Worm (Caenorhabditis elegans) whole organism, mixed stage, embryonic: ENCODE results near the gene K09E9.3.
A peak's percentile ranks its signal among the peaks of the same experiment; 100 is the strongest.

Experiments used
- M03D4.4 ChIP-seq: sonication (generic microtip); optimal IDR thresholded peaks from 2 replicates; lab custom pipeline; 2017; ENCODE audit warnings: mild to moderate bottlenecking, missing genetic modification characterization, missing compliant biosample characterization
- bed-3 ChIP-seq: fragments of 200-800 bp; sonication (Bioruptor generic); optimal IDR thresholded peaks from 3 replicates; lab custom pipeline; 2018; ENCODE audit warnings: mild to moderate bottlenecking, missing genetic modification characterization, moderate library complexity, missing compliant biosample characterization
- blmp-1 ChIP-seq: fragments of 150-350 bp; optimal IDR thresholded peaks from 2 replicates; lab custom pipeline; 2014; ENCODE audit warnings: missing biosample characterization, missing genetic modification characterization
- ceh-39 ChIP-seq: fragments of 150-350 bp; optimal IDR thresholded peaks from 2 replicates; lab custom pipeline; 2014; ENCODE audit warnings: missing biosample characterization, missing genetic modification characterization
- ceh-43 ChIP-seq: fragments of 200-800 bp; sonication (Bioruptor generic); optimal IDR thresholded peaks from 2 replicates; lab custom pipeline; 2018; ENCODE audit warnings: mild to moderate bottlenecking, missing genetic modification characterization, moderate library complexity, missing compliant biosample characterization
- ceh-83 ChIP-seq: fragments of 200-800 bp; sonication (Bioruptor generic); optimal IDR thresholded peaks from 2 replicates; lab custom pipeline; 2018; ENCODE audit warnings: mild to moderate bottlenecking, missing genetic modification characterization, missing compliant biosample characterization
- ces-1 ChIP-seq: fragments of 150-350 bp; optimal IDR thresholded peaks from 2 replicates; lab custom pipeline; 2014; ENCODE audit warnings: missing biosample characterization, missing genetic modification reagents, missing genetic modification characterization
- drap-1 ChIP-seq: fragments of 200-800 bp; sonication (Bioruptor generic); optimal IDR thresholded peaks from 3 replicates; lab custom pipeline; 2018; ENCODE audit warnings: mild to moderate bottlenecking, missing genetic modification characterization, missing compliant biosample characterization
- elt-1 ChIP-seq: sonication (generic microtip); optimal IDR thresholded peaks from 2 replicates; lab custom pipeline; 2017; ENCODE audit warnings: missing genetic modification characterization, mild to moderate bottlenecking, missing compliant biosample characterization, antibody characterized with exemption, moderate library complexity, borderline replicate concordance; ENCODE audit not compliant: insufficient read depth
- flh-1 ChIP-seq: fragments of 200-800 bp; sonication (Bioruptor generic); optimal IDR thresholded peaks from 2 replicates; lab custom pipeline; 2018; ENCODE audit warnings: mild to moderate bottlenecking, missing genetic modification characterization, moderate library complexity, missing compliant biosample characterization
- ham-2 ChIP-seq: fragments of 200-800 bp; sonication (Bioruptor generic); optimal IDR thresholded peaks from 2 replicates; lab custom pipeline; 2018; ENCODE audit warnings: mild to moderate bottlenecking, missing genetic modification characterization, missing compliant biosample characterization
- hlh-1 ChIP-seq: fragments of 150-350 bp; optimal IDR thresholded peaks from 2 replicates; lab custom pipeline; 2014; ENCODE audit warnings: missing biosample characterization, missing genetic modification reagents, missing genetic modification characterization
- lin-13 ChIP-seq: fragments of 150-350 bp; optimal IDR thresholded peaks from 2 replicates; lab custom pipeline; 2014; ENCODE audit warnings: missing biosample characterization, missing genetic modification characterization
- lin-32 ChIP-seq: fragments of 200-800 bp; sonication (Bioruptor generic); optimal IDR thresholded peaks from 2 replicates; lab custom pipeline; 2018; ENCODE audit warnings: mild to moderate bottlenecking, missing genetic modification characterization, missing compliant biosample characterization
- lsy-2 ChIP-seq: fragments of 150-350 bp; optimal IDR thresholded peaks from 2 replicates; lab custom pipeline; 2014; ENCODE audit warnings: missing biosample characterization, missing genetic modification characterization
- mab-5 ChIP-seq: fragments of 150-350 bp; optimal IDR thresholded peaks from 2 replicates; lab custom pipeline; 2014; ENCODE audit warnings: missing biosample characterization, missing genetic modification characterization
- mep-1 ChIP-seq: fragments of 150-350 bp; optimal IDR thresholded peaks from 2 replicates; lab custom pipeline; 2017; ENCODE audit warnings: missing biosample characterization, missing genetic modification reagents, missing genetic modification characterization, inconsistent platforms
- mls-2 ChIP-seq: sonication (generic microtip); optimal IDR thresholded peaks from 2 replicates; lab custom pipeline; 2016; ENCODE audit warnings: mild to moderate bottlenecking, missing genetic modification characterization, moderate library complexity, missing compliant biosample characterization
- nhr-12 ChIP-seq: fragments of 150-350 bp; optimal IDR thresholded peaks from 2 replicates; lab custom pipeline; 2014; ENCODE audit warnings: missing biosample characterization, missing genetic modification characterization
- nhr-2 ChIP-seq: fragments of 150-350 bp; optimal IDR thresholded peaks from 2 replicates; lab custom pipeline; 2014; ENCODE audit warnings: missing biosample characterization, missing genetic modification characterization
- nhr-237 ChIP-seq: fragments of 150-350 bp; optimal IDR thresholded peaks from 2 replicates; lab custom pipeline; 2014; ENCODE audit warnings: missing biosample characterization, missing genetic modification characterization
- nhr-28 ChIP-seq: fragments of 150-350 bp; optimal IDR thresholded peaks from 2 replicates; lab custom pipeline; 2014; ENCODE audit warnings: missing biosample characterization, missing genetic modification characterization
- pha-4 ChIP-seq: fragments of 150-350 bp; optimal IDR thresholded peaks from 2 replicates; lab custom pipeline; 2018; ENCODE audit warnings: missing biosample characterization, missing genetic modification reagents, missing genetic modification characterization
- sem-2 ChIP-seq: fragments of 200-800 bp; sonication (Bioruptor generic); optimal IDR thresholded peaks from 2 replicates; lab custom pipeline; 2018; ENCODE audit warnings: mild to moderate bottlenecking, missing genetic modification characterization, missing compliant biosample characterization
- snpc-4 ChIP-seq: fragments of 150-350 bp; optimal IDR thresholded peaks from 2 replicates; lab custom pipeline; 2014; ENCODE audit warnings: missing biosample characterization, missing genetic modification characterization
- sptf-1 ChIP-seq: sonication (generic microtip); optimal IDR thresholded peaks from 2 replicates; lab custom pipeline; 2017; ENCODE audit warnings: mild to moderate bottlenecking, missing genetic modification characterization, moderate library complexity, missing compliant biosample characterization
- tbx-8 ChIP-seq: fragments of 200-800 bp; sonication (Bioruptor generic); optimal IDR thresholded peaks from 2 replicates; lab custom pipeline; 2018; ENCODE audit warnings: mild to moderate bottlenecking, missing genetic modification characterization, moderate library complexity, missing compliant biosample characterization
- unc-120 ChIP-seq: sonication (generic microtip); optimal IDR thresholded peaks from 2 replicates; lab custom pipeline; 2017; ENCODE audit warnings: missing genetic modification characterization, missing compliant biosample characterization; ENCODE audit not compliant: poor library complexity, severe bottlenecking
- unc-62 ChIP-seq: fragments of 150-350 bp; optimal IDR thresholded peaks from 2 replicates; lab custom pipeline; 2014; ENCODE audit warnings: missing biosample characterization, missing genetic modification reagents, missing genetic modification characterization
- ztf-11 ChIP-seq: fragments of 150-350 bp; optimal IDR thresholded peaks from 2 replicates; lab custom pipeline; 2014; ENCODE audit warnings: missing biosample characterization, missing genetic modification characterization

The K09E9.3 gene

ce11 chrX:15633964-15634363 is 20.4 kb upstream of the K09E9.3 start:
- TF ChIP-seq ces-1 (GFP tag; lab: Kevin White, UChicago) (peak; percentile 76), hlh-1 (no peak)
- TF ChIP-seq, all 35 proteins: peak for 1

- TF ChIP-seq ces-1 (GFP tag; lab: Kevin White, UChicago) = peak; percentile 38
- TF ChIP-seq nhr-28 (tag; lab: Kevin White, UChicago) = no peak
- no peak for TF ChIP-seq lin-13 (tag; lab: Kevin White, UChicago)
- no peak for TF ChIP-seq elt-1 (tag; lab: Kevin White, UChicago)
- TF ChIP-seq pha-4 (tag; lab: Kevin White, UChicago) = no peak
- peak; percentile 34 for TF ChIP-seq mls-2 (tag; lab: Kevin White, UChicago)
- TF ChIP-seq sptf-1 (tag; lab: Kevin White, UChicago) = peak; percentile 51
- peak; percentile 6 for TF ChIP-seq ceh-83 (GFP tag; lab: Kevin White, UChicago)
- peak; percentile 23 for TF ChIP-seq M03D4.4 (tag; lab: Kevin White, UChicago)
- TF ChIP-seq hlh-1 = no peak
- TF ChIP-seq snpc-4 (tag; lab: Kevin White, UChicago) = no peak
- no peak for TF ChIP-seq mab-5 (tag; lab: Kevin White, UChicago)
Observed at ce11 chrX:15630790-15631204, 17.2 kb upstream of the K09E9.3 start.

ce11 chrX:15630340-15630739 is 16.7 kb upstream of the K09E9.3 start, which contains the start of gene K09E9.4:
Gene K09E9.4 (minus strand): TSS chrX:15630440.
- TF ChIP-seq lsy-2 (tag; lab: Kevin White, UChicago) (no peak), ceh-43 (no peak), mab-5 (tag; lab: Kevin White, UChicago) (no peak), unc-62 (GFP tag; lab: Kevin White, UChicago) (no peak)

- TF ChIP-seq flh-1 (GFP tag; lab: Kevin White, UChicago) (no peak), ceh-43 (no peak), elt-1 (tag; lab: Kevin White, UChicago) (no peak), sem-2 (GFP tag; lab: Kevin White, UChicago) (no peak), mls-2 (tag; lab: Kevin White, UChicago) (no peak), nhr-237 (tag; lab: Kevin White, UChicago) (no peak), ceh-39 (tag; lab: Kevin White, UChicago) (no peak), lin-32 (GFP tag; lab: Kevin White, UChicago) (no peak), unc-120 (tag; lab: Kevin White, UChicago) (no peak), unc-62 (GFP tag; lab: Kevin White, UChicago) (no peak), lsy-2 (tag; lab: Kevin White, UChicago) (no peak), blmp-1 (tag; lab: Kevin White, UChicago) (no peak), tbx-8 (GFP tag; lab: Kevin White, UChicago) (no peak), ztf-11 (tag; lab: Kevin White, UChicago) (no peak), lin-13 (tag; lab: Kevin White, UChicago) (no peak), ces-1 (GFP tag; lab: Kevin White, UChicago) (no peak), drap-1 (GFP tag; lab: Kevin White, UChicago) (no peak), nhr-28 (tag; lab: Kevin White, UChicago) (no peak), nhr-2 (tag; lab: Kevin White, UChicago) (no peak), ham-2 (GFP tag; lab: Kevin White, UChicago) (no peak)
- TF ChIP-seq, all 35 proteins: peak for 0
Observed at ce11 chrX:15629615-15630014, 16.0 kb upstream of the K09E9.3 start.

- TF ChIP-seq ceh-43 (no peak), nhr-12 (tag; lab: Kevin White, UChicago) (no peak), ham-2 (GFP tag; lab: Kevin White, UChicago) (no peak), bed-3 (GFP tag; lab: Kevin White, UChicago) (no peak), lin-32 (GFP tag; lab: Kevin White, UChicago) (no peak), elt-1 (tag; lab: Kevin White, UChicago) (no peak), mep-1 (tag; lab: Kevin White, UChicago) (no peak), ceh-39 (tag; lab: Kevin White, UChicago) (no peak), tbx-8 (GFP tag; lab: Kevin White, UChicago) (no peak), mls-2 (tag; lab: Kevin White, UChicago) (no peak), lin-13 (tag; lab: Kevin White, UChicago) (no peak)
- TF ChIP-seq, all 35 proteins: peak for 0
Observed at ce11 chrX:15628945-15629344, 15.3 kb upstream of the K09E9.3 start.
